Worm (Caenorhabditis elegans) whole organism, L2 larva: ENCODE measurements around the gene spp-28.

Experiments used
- C34F6.9 ChIP-seq: fragments of 150-350 bp; optimal IDR thresholded peaks from 2 replicates; lab custom pipeline; 2014; ENCODE audit warnings: missing biosample characterization, missing genetic modification characterization
- F13H6.1 ChIP-seq: sonication (generic microtip); optimal IDR thresholded peaks from 2 replicates; lab custom pipeline; 2016; ENCODE audit warnings: missing genetic modification characterization, missing compliant biosample characterization
- R02D3.7 ChIP-seq: fragments of 150-350 bp; optimal IDR thresholded peaks from 2 replicates; lab custom pipeline; 2014; ENCODE audit warnings: missing biosample characterization, missing genetic modification characterization
- ZK546.5 ChIP-seq: sonication (generic microtip); optimal IDR thresholded peaks from 2 replicates; lab custom pipeline; 2017; ENCODE audit warnings: missing biosample characterization, missing genetic modification characterization
- alr-1 ChIP-seq: fragments of 150-350 bp; optimal IDR thresholded peaks from 2 replicates; lab custom pipeline; 2014; ENCODE audit warnings: missing biosample characterization, missing genetic modification characterization
- ama-1 ChIP-seq: fragments of 150-350 bp; optimal IDR thresholded peaks from 2 replicates; lab custom pipeline; 2018; ENCODE audit warnings: inconsistent platforms
- blmp-1 ChIP-seq: sonication (generic microtip); optimal IDR thresholded peaks from 2 replicates; lab custom pipeline; 2017; ENCODE audit warnings: missing genetic modification characterization, mild to moderate bottlenecking, missing compliant biosample characterization, antibody characterized with exemption, moderate library complexity; ENCODE audit not compliant: insufficient read depth
- crh-2 ChIP-seq: sonication (generic microtip); optimal IDR thresholded peaks from 2 replicates; lab custom pipeline; 2017; ENCODE audit warnings: missing biosample characterization, missing genetic modification characterization
- dmd-4 ChIP-seq: sonication (generic microtip); optimal IDR thresholded peaks from 2 replicates; lab custom pipeline; 2017; ENCODE audit warnings: missing biosample characterization, missing genetic modification characterization
- egl-27 ChIP-seq: sonication (generic microtip); optimal IDR thresholded peaks from 3 replicates; lab custom pipeline; 2017; ENCODE audit warnings: missing biosample characterization, missing genetic modification reagents, missing genetic modification characterization
- elt-1 ChIP-seq: fragments of 150-350 bp; optimal IDR thresholded peaks from 2 replicates; lab custom pipeline; 2014; ENCODE audit warnings: missing biosample characterization, missing genetic modification characterization
- fos-1 ChIP-seq: fragments of 150-350 bp; optimal IDR thresholded peaks from 2 replicates; lab custom pipeline; 2014; ENCODE audit warnings: missing biosample characterization, missing genetic modification characterization
- gmeb-1 ChIP-seq: fragments of 150-350 bp; optimal IDR thresholded peaks from 2 replicates; lab custom pipeline; 2014; ENCODE audit warnings: missing biosample characterization, missing genetic modification characterization
- lin-11 ChIP-seq: fragments of 150-350 bp; sonication (generic microtip); optimal IDR thresholded peaks from 2 replicates; lab custom pipeline; 2014; ENCODE audit warnings: missing biosample characterization, missing genetic modification characterization, inconsistent platforms, mixed read lengths
- lin-13 ChIP-seq: fragments of 150-350 bp; optimal IDR thresholded peaks from 2 replicates; lab custom pipeline; 2014; ENCODE audit warnings: missing biosample characterization, missing genetic modification reagents, missing genetic modification characterization
- lsy-2 ChIP-seq, 2 experiments: fragments of 150-350 bp in 1 of 2; sonication (generic microtip) in 1 of 2; optimal IDR thresholded peaks; 2 replicates each; lab custom pipeline; 2014 to 2017; ENCODE audit warnings: missing biosample characterization in 2 of 2, missing genetic modification characterization in 2 of 2
- mab-5 ChIP-seq: fragments of 150-350 bp; optimal IDR thresholded peaks from 2 replicates; lab custom pipeline; 2014; ENCODE audit warnings: missing biosample characterization, missing genetic modification characterization
- mdl-1 ChIP-seq, 2 experiments: fragments of 150-350 bp in 1 of 2; sonication (generic microtip) in 1 of 2; optimal IDR thresholded peaks; 2 replicates each; lab custom pipeline; 2017; ENCODE audit warnings: missing biosample characterization in 2 of 2, missing genetic modification characterization in 2 of 2
- nhr-11 ChIP-seq: fragments of 150-350 bp; optimal IDR thresholded peaks from 2 replicates; lab custom pipeline; 2014; ENCODE audit warnings: missing biosample characterization, missing genetic modification characterization
- nhr-12 ChIP-seq: fragments of 150-350 bp; optimal IDR thresholded peaks from 2 replicates; lab custom pipeline; 2014; ENCODE audit warnings: missing biosample characterization, missing genetic modification characterization
- nhr-129 ChIP-seq: fragments of 150-350 bp; optimal IDR thresholded peaks from 2 replicates; lab custom pipeline; 2014; ENCODE audit warnings: missing biosample characterization, missing genetic modification characterization
- nhr-21 ChIP-seq: fragments of 150-350 bp; optimal IDR thresholded peaks from 2 replicates; lab custom pipeline; 2014; ENCODE audit warnings: missing biosample characterization, missing genetic modification characterization
- nhr-237 ChIP-seq: fragments of 150-350 bp; optimal IDR thresholded peaks from 2 replicates; lab custom pipeline; 2014; ENCODE audit warnings: missing biosample characterization, missing genetic modification characterization
- nhr-25 ChIP-seq: fragments of 150-350 bp; sonication (generic microtip); optimal IDR thresholded peaks from 3 replicates; lab custom pipeline; 2014; ENCODE audit warnings: missing biosample characterization, missing genetic modification characterization
- nhr-6 ChIP-seq: fragments of 150-350 bp; optimal IDR thresholded peaks from 2 replicates; lab custom pipeline; 2014; ENCODE audit warnings: missing biosample characterization, missing genetic modification characterization
- sem-4 ChIP-seq: fragments of 150-350 bp; optimal IDR thresholded peaks from 2 replicates; lab custom pipeline; 2014; ENCODE audit warnings: missing biosample characterization, missing genetic modification reagents, missing genetic modification characterization
- skn-1 ChIP-seq: sonication (generic microtip); optimal IDR thresholded peaks from 2 replicates; lab custom pipeline; 2017; ENCODE audit warnings: missing biosample characterization, missing genetic modification characterization
- sma-3 ChIP-seq: sonication (generic microtip); optimal IDR thresholded peaks from 2 replicates; lab custom pipeline; 2016; ENCODE audit warnings: missing genetic modification reagents, missing genetic modification characterization, missing compliant biosample characterization
- sma-9 ChIP-seq, 2 experiments: fragments of 150-350 bp in 1 of 2; sonication (generic microtip) in 1 of 2; optimal IDR thresholded peaks; 2 replicates each; lab custom pipeline; 2014 to 2016; ENCODE audit warnings: missing genetic modification characterization in 2 of 2, mild to moderate bottlenecking in 1 of 2, missing biosample characterization in 1 of 2, missing compliant biosample characterization in 1 of 2, missing genetic modification reagents in 1 of 2, moderate library complexity in 1 of 2
- snpc-4 ChIP-seq: fragments of 150-350 bp; optimal IDR thresholded peaks from 2 replicates; lab custom pipeline; 2014; ENCODE audit warnings: missing biosample characterization, missing genetic modification characterization
- unc-39 ChIP-seq: fragments of 150-350 bp; optimal IDR thresholded peaks from 2 replicates; lab custom pipeline; 2014; ENCODE audit warnings: missing biosample characterization, missing genetic modification characterization
- unc-55 ChIP-seq: fragments of 150-350 bp; sonication (generic microtip); optimal IDR thresholded peaks from 3 replicates; lab custom pipeline; 2014; ENCODE audit warnings: missing biosample characterization, missing genetic modification reagents, missing genetic modification characterization
- unc-62 ChIP-seq: fragments of 150-350 bp; optimal IDR thresholded peaks from 2 replicates; lab custom pipeline; 2014; ENCODE audit warnings: missing biosample characterization, missing genetic modification reagents, missing genetic modification characterization
- zag-1 ChIP-seq: fragments of 150-350 bp; optimal IDR thresholded peaks from 2 replicates; lab custom pipeline; 2014; ENCODE audit warnings: missing biosample characterization, missing genetic modification characterization
- ztf-1 ChIP-seq: fragments of 200-800 bp; sonication (Bioruptor generic); conservative IDR thresholded peaks from 2 replicates; pipeline ENCODE4 v1.3.6; 2022; ENCODE audit warnings: missing genetic modification characterization, missing compliant biosample characterization
- ztf-4 ChIP-seq: fragments of 150-350 bp; optimal IDR thresholded peaks from 2 replicates; lab custom pipeline; 2014; ENCODE audit warnings: missing biosample characterization, missing genetic modification characterization

spp-28 gene

DNA sequence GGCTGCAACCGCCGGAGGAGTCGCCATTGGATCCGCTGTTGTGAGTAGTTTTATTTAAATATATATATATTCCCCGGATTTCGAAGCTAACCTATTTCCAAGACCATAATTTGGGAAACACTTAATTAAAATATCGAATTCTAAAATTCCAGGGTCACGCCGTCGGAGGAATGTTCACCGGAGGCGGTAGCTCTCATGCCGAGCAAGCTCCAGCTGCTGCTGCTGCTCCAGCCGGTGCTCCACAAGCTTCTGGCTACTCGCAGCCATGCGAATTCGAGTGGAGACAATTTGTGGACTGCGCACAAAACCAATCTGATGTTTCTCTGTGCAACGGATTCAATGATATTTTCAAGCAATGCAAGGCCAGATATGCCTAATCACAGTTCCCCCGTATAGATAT lies 37.8 kb downstream of the spp-28 start:
- no peak for TF ChIP-seq zag-1 (tag; lab: Kevin White, UChicago)
- no peak for TF ChIP-seq skn-1 (tag; lab: Kevin White, UChicago)
- TF ChIP-seq sma-9 (GFP tag; optimal IDR thresholded peaks at IDR 0.05; lab: Kevin White, UChicago) = no peak
- TF ChIP-seq sma-9 (tag; optimal IDR thresholded peaks at IDR 0.05; lab: Kevin White, UChicago) = no peak
- TF ChIP-seq unc-62 (GFP tag; lab: Kevin White, UChicago) = no peak
- TF ChIP-seq alr-1 = no peak
- no peak for TF ChIP-seq nhr-25 (tag; lab: Kevin White, UChicago)
- no peak for TF ChIP-seq unc-39
- TF ChIP-seq nhr-11 = no peak
- no peak for TF ChIP-seq elt-1 (tag; lab: Kevin White, UChicago)
- TF ChIP-seq lin-11 = no peak
- TF ChIP-seq ama-1 = no peak
- no peak for TF ChIP-seq lsy-2 (tag; optimal IDR thresholded peaks at IDR 0.05; lab: Kevin White, UChicago)
- TF ChIP-seq ZK546.5 (tag; lab: Kevin White, UChicago) = no peak
- TF ChIP-seq unc-55 (GFP tag; lab: Kevin White, UChicago) = no peak
- TF ChIP-seq ztf-4 (tag; lab: Kevin White, UChicago) = no peak
- TF ChIP-seq nhr-12 (tag; lab: Kevin White, UChicago) = no peak
- TF ChIP-seq R02D3.7 (tag; lab: Kevin White, UChicago) = no peak
- TF ChIP-seq, all 48 proteins: peak for 0

DNA sequence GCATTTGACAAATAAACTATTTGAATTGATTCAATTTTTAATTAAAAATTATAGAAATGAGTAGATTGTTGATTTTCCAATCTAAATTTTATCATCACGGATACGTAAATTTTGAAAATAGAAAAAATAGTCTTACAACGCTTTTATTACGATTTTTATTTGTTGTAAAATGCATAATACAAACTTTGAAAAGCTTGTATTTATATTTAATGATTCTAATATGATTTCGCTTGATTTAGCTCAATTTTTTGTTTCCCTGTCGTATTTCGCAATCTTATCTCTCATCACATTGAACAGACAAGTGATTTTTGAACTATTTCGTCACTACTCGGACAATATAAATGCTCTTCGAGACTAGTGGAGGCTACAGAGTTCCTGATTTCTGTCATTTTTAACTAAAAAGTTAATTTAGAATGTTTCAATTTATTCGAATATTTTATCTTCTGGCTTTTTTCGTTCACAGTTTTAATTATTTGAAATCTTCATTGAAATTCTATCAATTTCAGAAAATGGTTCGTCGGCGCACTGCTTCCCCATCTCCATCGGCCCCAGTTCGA lies 38.5 kb downstream of the spp-28 start, which contains the start of the genes wht-3 and har-1:
Gene wht-3 (minus strand): TSS at position 51 of the 557 bp plus-strand sequence.
Gene har-1 (plus strand): TSS at position 507 of the 557 bp plus-strand sequence.
- TF ChIP-seq alr-1 (no peak), sma-9 (GFP tag; optimal IDR thresholded peaks at IDR 0.05; lab: Kevin White, UChicago) (peak; percentile 7), sma-9 (tag; optimal IDR thresholded peaks at IDR 0.05; lab: Kevin White, UChicago) (no peak), lsy-2 (tag; optimal IDR thresholded peaks at IDR 0.05; lab: Kevin White, UChicago) (peak in 1 of 2 experiments; percentile 39)

DNA sequence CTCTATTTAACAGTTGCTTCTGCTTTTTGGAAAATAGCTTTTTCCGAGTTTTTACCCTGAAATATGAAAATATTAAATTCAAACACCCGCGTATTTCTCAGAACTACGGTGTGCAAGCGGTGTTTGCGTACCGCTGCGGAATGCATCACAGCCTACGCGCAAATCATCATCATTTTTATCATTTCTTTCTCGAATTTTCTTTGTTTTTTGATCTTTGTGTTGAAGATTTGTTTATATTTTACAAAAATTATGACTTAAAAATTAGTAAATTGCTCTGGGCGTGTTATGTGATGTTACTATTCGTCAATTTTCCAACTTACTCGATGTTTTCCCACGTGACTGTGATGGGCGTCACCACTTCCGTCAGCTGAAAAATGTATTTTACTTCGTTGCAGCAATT lies 39.2 kb downstream of the spp-28 start:
- peak; percentile 77 for TF ChIP-seq sma-3 (GFP tag; lab: Kevin White, UChicago)
- TF ChIP-seq dmd-4 (tag; lab: Kevin White, UChicago) = no peak
- peak; percentile 68 for TF ChIP-seq fos-1 (tag; lab: Kevin White, UChicago)
- peak; percentile 96 for TF ChIP-seq gmeb-1 (tag; lab: Kevin White, UChicago)
- TF ChIP-seq F13H6.1 = peak; percentile 40
- peak; percentile 93 to 99 for TF ChIP-seq lsy-2 (tag; optimal IDR thresholded peaks at IDR 0.05; lab: Kevin White, UChicago)
- TF ChIP-seq mab-5 (tag; lab: Kevin White, UChicago) = peak; percentile 1
- TF ChIP-seq nhr-6 (tag; lab: Kevin White, UChicago) = no peak
- peak; percentile 3 for TF ChIP-seq ztf-4 (tag; lab: Kevin White, UChicago)
- TF ChIP-seq crh-2 (tag; lab: Kevin White, UChicago) = peak; percentile 74
- no peak for TF ChIP-seq nhr-12 (tag; lab: Kevin White, UChicago)
- TF ChIP-seq C34F6.9 (tag; lab: Kevin White, UChicago) = peak; percentile 83
- peak; percentile 88 for TF ChIP-seq unc-55 (GFP tag; lab: Kevin White, UChicago)
- peak; percentile 73 for TF ChIP-seq sma-9 (GFP tag; optimal IDR thresholded peaks at IDR 0.05; lab: Kevin White, UChicago)
- TF ChIP-seq sma-9 (tag; optimal IDR thresholded peaks at IDR 0.05; lab: Kevin White, UChicago) = no peak
- peak; percentile 54 for TF ChIP-seq lin-11
- TF ChIP-seq elt-1 (tag; lab: Kevin White, UChicago) = no peak
- TF ChIP-seq skn-1 (tag; lab: Kevin White, UChicago) = no peak
- TF ChIP-seq ama-1 = peak; percentile 56
- TF ChIP-seq blmp-1 = peak; percentile 32
- peak in 1 of 2 experiments; percentile 4 for TF ChIP-seq mdl-1 (tag; optimal IDR thresholded peaks at IDR 0.05; lab: Kevin White, UChicago)
- no peak for TF ChIP-seq sem-4 (tag; lab: Kevin White, UChicago)
- peak; percentile 52 for TF ChIP-seq nhr-21 (tag; lab: Kevin White, UChicago)
- peak; percentile 72 for TF ChIP-seq nhr-129 (tag; lab: Kevin White, UChicago)
- peak; percentile 61 for TF ChIP-seq lin-13 (GFP tag; lab: Kevin White, UChicago)

DNA sequence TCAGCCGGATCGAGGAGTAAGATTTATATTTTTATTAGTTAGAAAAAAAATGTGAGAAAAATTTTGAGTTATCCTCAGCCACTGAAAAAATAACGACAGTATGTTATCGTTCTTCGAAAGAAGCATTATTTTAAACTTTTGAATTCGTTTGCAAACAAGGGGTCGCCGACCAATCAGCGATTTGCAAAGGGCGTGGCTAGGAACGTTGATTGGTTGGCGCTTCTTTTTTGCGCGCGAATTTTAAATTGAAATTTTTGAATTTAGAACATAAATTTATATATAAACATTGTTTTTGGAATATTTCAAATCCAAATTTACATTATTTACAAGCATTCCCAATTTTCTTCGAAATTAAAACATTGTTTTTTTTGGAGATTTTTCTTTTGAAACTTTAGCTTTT lies 47.0 kb downstream of the spp-28 start:
- TF ChIP-seq elt-1 (tag; lab: Kevin White, UChicago) = no peak
- no peak for TF ChIP-seq ZK546.5 (tag; lab: Kevin White, UChicago)
- no peak for TF ChIP-seq sem-4 (tag; lab: Kevin White, UChicago)
- no peak for TF ChIP-seq unc-62 (GFP tag; lab: Kevin White, UChicago)
- TF ChIP-seq nhr-237 (tag; lab: Kevin White, UChicago) = no peak
- TF ChIP-seq nhr-21 (tag; lab: Kevin White, UChicago) = no peak
- TF ChIP-seq C34F6.9 (tag; lab: Kevin White, UChicago) = no peak
- no peak for TF ChIP-seq egl-27 (tag; lab: Kevin White, UChicago)
- no peak for TF ChIP-seq ztf-1 (GFP tag; lab: Robert Waterston, UW)
- TF ChIP-seq nhr-11 = no peak
- no peak for TF ChIP-seq crh-2 (tag; lab: Kevin White, UChicago)
- TF ChIP-seq gmeb-1 (tag; lab: Kevin White, UChicago) = no peak
- TF ChIP-seq skn-1 (tag; lab: Kevin White, UChicago) = no peak
- no peak for TF ChIP-seq unc-39
- TF ChIP-seq snpc-4 = no peak
- no peak for TF ChIP-seq mdl-1 (tag; optimal IDR thresholded peaks at IDR 0.05; lab: Kevin White, UChicago)
- TF ChIP-seq nhr-129 (tag; lab: Kevin White, UChicago) = no peak
